Fruit fly (Drosophila melanogaster) whole organism, embryonic: Measurements from ENCODE around the gene Cpr65Av.

ENCODE experiments used
- Abd-B ChIP-seq: fragments of 200-800 bp; sonication (Bioruptor generic); optimal IDR thresholded peaks from 2 replicates; lab custom pipeline; 2018; ENCODE audit warnings: missing biosample characterization, mild to moderate bottlenecking, missing genetic modification characterization, moderate library complexity
- Awh ChIP-seq: fragments of 200-800 bp; sonication (Bioruptor generic); IDR thresholded peaks from 2 replicates; pipeline ENCODE4, ENCODE4 v1.3.6; 2022; ENCODE audit warnings: missing biosample characterization, missing genetic modification characterization
- CG10543 ChIP-seq: fragments of 200-800 bp; sonication (Bioruptor generic); optimal IDR thresholded peaks from 3 replicates; lab custom pipeline; 2017; ENCODE audit warnings: missing biosample characterization, mild to moderate bottlenecking, missing genetic modification characterization, moderate library complexity
- CG13287 ChIP-seq: fragments of 200-800 bp; sonication (Bioruptor generic); IDR thresholded peaks from 2 replicates; pipeline ENCODE4 v1.3.6; 2022; ENCODE audit warnings: missing biosample characterization, missing genetic modification characterization; ENCODE audit not compliant: partially characterized antibody
- CG15073 ChIP-seq: fragments of 200-800 bp; sonication (Bioruptor generic); optimal IDR thresholded peaks from 2 replicates; lab custom pipeline; 2016; ENCODE audit warnings: missing biosample characterization, missing genetic modification characterization
- CG17186 ChIP-seq: fragments of 200-800 bp; sonication (Bioruptor generic); optimal IDR thresholded peaks from 3 replicates; lab custom pipeline; 2017; ENCODE audit warnings: missing biosample characterization, missing genetic modification reagents, missing genetic modification characterization
- CG17359 ChIP-seq: fragments of 200-800 bp; sonication (Bioruptor generic); optimal IDR thresholded peaks from 3 replicates; lab custom pipeline; 2018; ENCODE audit warnings: missing biosample characterization, mild to moderate bottlenecking, missing genetic modification characterization, moderate library complexity
- CG18599 ChIP-seq: fragments of 200-800 bp; sonication (Bioruptor generic); optimal IDR thresholded peaks from 3 replicates; lab custom pipeline; 2017; ENCODE audit warnings: missing biosample characterization, missing genetic modification characterization, mild to moderate bottlenecking, moderate library complexity, missing genetic modification reagents
- CG2129 ChIP-seq: fragments of 200-800 bp; sonication (Bioruptor generic); IDR thresholded peaks from 2 replicates; pipeline ENCODE4 v1.3.6; 2022; ENCODE audit warnings: missing biosample characterization, missing genetic modification characterization; ENCODE audit not compliant: partially characterized antibody
- CG31388 ChIP-seq: fragments of 200-800 bp; sonication (Bioruptor generic); optimal IDR thresholded peaks from 2 replicates; lab custom pipeline; 2016; ENCODE audit warnings: missing biosample characterization, missing genetic modification characterization
- CG34224 ChIP-seq: fragments of 200-800 bp; sonication (Bioruptor generic); IDR thresholded peaks from 3 replicates; pipeline ENCODE4 v1.3.6; 2022; ENCODE audit warnings: missing biosample characterization, missing genetic modification characterization; ENCODE audit not compliant: partially characterized antibody
- CG4282 ChIP-seq: fragments of 200-800 bp; sonication (Bioruptor generic); optimal IDR thresholded peaks from 2 replicates; lab custom pipeline; 2016; ENCODE audit warnings: missing biosample characterization, missing genetic modification characterization
- CG4707 ChIP-seq: fragments of 200-800 bp; sonication (Bioruptor generic); optimal IDR thresholded peaks from 2 replicates; lab custom pipeline; 2018; ENCODE audit warnings: missing biosample characterization, mild to moderate bottlenecking, missing genetic modification characterization, moderate library complexity
- CG6272 ChIP-seq: fragments of 200-800 bp; sonication (Bioruptor generic); IDR thresholded peaks from 2 replicates; pipeline ENCODE4 v1.3.6; 2022; ENCODE audit warnings: missing biosample characterization, missing genetic modification characterization
- CG6689 ChIP-seq: fragments of 200-800 bp; sonication (Bioruptor generic); IDR thresholded peaks from 2 replicates; pipeline ENCODE4 v1.3.6; 2022; ENCODE audit warnings: missing biosample characterization, missing genetic modification characterization
- CG8089 ChIP-seq: fragments of 200-800 bp; sonication (Bioruptor generic); optimal IDR thresholded peaks from 3 replicates; lab custom pipeline; 2016; ENCODE audit warnings: missing biosample characterization, missing genetic modification characterization
- CG8281 ChIP-seq: fragments of 200-800 bp; sonication (Bioruptor generic); optimal IDR thresholded peaks from 2 replicates; lab custom pipeline; 2018; ENCODE audit warnings: missing biosample characterization, mild to moderate bottlenecking, missing genetic modification characterization, moderate library complexity
- CG9215 ChIP-seq: fragments of 200-800 bp; sonication (Bioruptor generic); IDR thresholded peaks from 2 replicates; pipeline ENCODE4 v1.3.6; 2022; ENCODE audit warnings: missing biosample characterization, missing genetic modification characterization
- CG9797 ChIP-seq: fragments of 200-800 bp; sonication (Bioruptor generic); optimal IDR thresholded peaks from 3 replicates; lab custom pipeline; 2018; ENCODE audit warnings: missing biosample characterization, mild to moderate bottlenecking, missing genetic modification characterization
- CG9817 ChIP-seq: fragments of 200-800 bp; sonication (Bioruptor generic); optimal IDR thresholded peaks from 2 replicates; lab custom pipeline; 2018; ENCODE audit warnings: missing biosample characterization, mild to moderate bottlenecking, missing genetic modification characterization, moderate library complexity
- Chrac-16 ChIP-seq: fragments of 200-800 bp; sonication (Bioruptor generic); optimal IDR thresholded peaks from 3 replicates; lab custom pipeline; 2016; ENCODE audit warnings: missing biosample characterization, missing genetic modification characterization
- Dfd ChIP-seq, 2 experiments: fragments of >200 bp; optimal IDR thresholded peaks; 2 replicates each; lab custom pipeline; 2017; ENCODE audit warnings: missing biosample characterization in 2 of 2, missing genetic modification characterization in 2 of 2
- Doc2 ChIP-seq: fragments of 200-800 bp; sonication (Bioruptor generic); IDR thresholded peaks from 2 replicates; pipeline ENCODE4 v1.3.6; 2022; ENCODE audit warnings: missing biosample characterization, missing genetic modification characterization
- Elba2 ChIP-seq: fragments of 200-800 bp; sonication (Bioruptor generic); optimal IDR thresholded peaks from 3 replicates; lab custom pipeline; 2016; ENCODE audit warnings: missing biosample characterization, missing genetic modification characterization
- HLH3B ChIP-seq: fragments of 200-800 bp; sonication (Bioruptor generic); IDR thresholded peaks from 2 replicates; pipeline ENCODE4 v1.3.6; 2022; ENCODE audit warnings: missing biosample characterization, missing genetic modification characterization
- Hmx ChIP-seq: fragments of 200-800 bp; sonication (Bioruptor generic); optimal IDR thresholded peaks from 2 replicates; lab custom pipeline; 2016; ENCODE audit warnings: missing biosample characterization, missing genetic modification characterization
- Lhr ChIP-seq: fragments of 200-800 bp; sonication (Bioruptor generic); optimal IDR thresholded peaks from 3 replicates; lab custom pipeline; 2017; ENCODE audit warnings: mild to moderate bottlenecking, missing biosample characterization, missing genetic modification reagents, missing genetic modification characterization
- Nf-YA ChIP-seq: fragments of 200-800 bp; sonication (Bioruptor generic); IDR thresholded peaks from 2 replicates; pipeline ENCODE4 v1.3.6; 2022; ENCODE audit warnings: missing biosample characterization, missing genetic modification characterization
- Rx ChIP-seq: fragments of 200-800 bp; sonication (Bioruptor generic); IDR thresholded peaks from 2 replicates; pipeline ENCODE4 v1.3.6; 2022; ENCODE audit warnings: missing biosample characterization, missing genetic modification characterization
- Six4 ChIP-seq: fragments of 200-800 bp; sonication (Bioruptor generic); optimal IDR thresholded peaks from 2 replicates; lab custom pipeline; 2016; ENCODE audit warnings: missing biosample characterization, missing genetic modification characterization
- ara ChIP-seq: fragments of 200-800 bp; sonication (Bioruptor generic); IDR thresholded peaks from 2 replicates; pipeline ENCODE4 v1.3.6; 2022; ENCODE audit warnings: missing biosample characterization, missing genetic modification characterization
- bbx ChIP-seq: fragments of 200-800 bp; sonication (Bioruptor generic); IDR thresholded peaks from 2 replicates; pipeline ENCODE4 v1.3.6; 2022; ENCODE audit warnings: missing biosample characterization, missing genetic modification characterization; ENCODE audit not compliant: partially characterized antibody
- bowl ChIP-seq: fragments of 200-800 bp; sonication (Bioruptor generic); IDR thresholded peaks from 2 replicates; pipeline ENCODE4 v1.3.6; 2022; ENCODE audit warnings: missing biosample characterization, missing genetic modification characterization
- ems ChIP-seq: fragments of 200-800 bp; sonication (Bioruptor generic); optimal IDR thresholded peaks from 3 replicates; lab custom pipeline; 2016; ENCODE audit warnings: missing biosample characterization, missing genetic modification characterization
- fu2 ChIP-seq: fragments of 200-800 bp; sonication (Bioruptor generic); optimal IDR thresholded peaks from 2 replicates; lab custom pipeline; 2016; ENCODE audit warnings: missing biosample characterization, missing genetic modification characterization
- gcm ChIP-seq: fragments of 200-800 bp; sonication (Bioruptor generic); optimal IDR thresholded peaks from 2 replicates; lab custom pipeline; 2019; ENCODE audit warnings: missing biosample characterization, mild to moderate bottlenecking, missing genetic modification characterization, moderate library complexity
- ind ChIP-seq: fragments of 200-800 bp; sonication (Bioruptor generic); optimal IDR thresholded peaks from 3 replicates; lab custom pipeline; 2016; ENCODE audit warnings: missing biosample characterization, missing genetic modification characterization
- kay ChIP-seq: fragments of 200-800 bp; sonication (Bioruptor generic); optimal IDR thresholded peaks from 2 replicates; lab custom pipeline; 2016; ENCODE audit warnings: missing biosample characterization, missing genetic modification characterization
- kni ChIP-seq: fragments of 200-800 bp; sonication (Bioruptor generic); optimal IDR thresholded peaks from 3 replicates; lab custom pipeline; 2017; ENCODE audit warnings: mild to moderate bottlenecking, missing biosample characterization, missing genetic modification reagents, missing genetic modification characterization
- knrl ChIP-seq: fragments of 200-800 bp; sonication (Bioruptor generic); IDR thresholded peaks from 3 replicates; pipeline ENCODE4 v1.3.6; 2022; ENCODE audit warnings: missing biosample characterization, missing genetic modification characterization; ENCODE audit not compliant: partially characterized antibody
- lbe ChIP-seq: fragments of 200-800 bp; sonication (Bioruptor generic); optimal IDR thresholded peaks from 2 replicates; lab custom pipeline; 2016; ENCODE audit warnings: missing biosample characterization, mild to moderate bottlenecking, missing genetic modification characterization
- mirr ChIP-seq: fragments of 200-800 bp; sonication (Bioruptor generic); optimal IDR thresholded peaks from 3 replicates; lab custom pipeline; 2018; ENCODE audit warnings: missing biosample characterization, mild to moderate bottlenecking, missing genetic modification characterization
- nerfin-1 ChIP-seq: fragments of 200-800 bp; sonication (Bioruptor generic); optimal IDR thresholded peaks from 3 replicates; lab custom pipeline; 2019; ENCODE audit warnings: missing biosample characterization, mild to moderate bottlenecking, missing genetic modification characterization, moderate library complexity
- oc ChIP-seq: fragments of 200-800 bp; sonication (Bioruptor generic); optimal IDR thresholded peaks from 2 replicates; lab custom pipeline; 2018; ENCODE audit warnings: missing biosample characterization, mild to moderate bottlenecking, missing genetic modification characterization, moderate library complexity
- org-1 ChIP-seq: fragments of 200-800 bp; sonication (Bioruptor generic); optimal IDR thresholded peaks from 2 replicates; lab custom pipeline; 2017; ENCODE audit warnings: missing biosample characterization, missing genetic modification characterization
- pfk ChIP-seq: fragments of 200-800 bp; sonication (Bioruptor generic); optimal IDR thresholded peaks from 2 replicates; lab custom pipeline; 2018; ENCODE audit warnings: missing biosample characterization, mild to moderate bottlenecking, missing genetic modification characterization, moderate library complexity
- phol ChIP-seq: fragments of 200-800 bp; sonication (Bioruptor generic); optimal IDR thresholded peaks from 3 replicates; lab custom pipeline; 2018; ENCODE audit warnings: missing biosample characterization, mild to moderate bottlenecking, missing genetic modification characterization, moderate library complexity
- tio ChIP-seq: fragments of 200-800 bp; sonication (Bioruptor generic); optimal IDR thresholded peaks from 2 replicates; lab custom pipeline; 2017; ENCODE audit warnings: missing biosample characterization, missing genetic modification characterization, inconsistent platforms

Gene Cpr65Av

dm6 chr3L:6124616-6125408 lies 15.0 kb downstream of the Cpr65Av start (continued):
- TF ChIP-seq CG31388 (GFP tag; lab: Kevin White, UChicago) = no peak
- peak; percentile 57 for TF ChIP-seq org-1 (GFP tag; lab: Kevin White, UChicago)
- TF ChIP-seq nerfin-1 = peak; percentile 72
- peak; percentile 29 for TF ChIP-seq CG9797 (GFP tag; lab: Kevin White, UChicago)
- TF ChIP-seq bowl = peak; percentile 61; the same call in 1 of the 2 replicates
- TF ChIP-seq CG15073 = no peak
- peak; percentile 83 for TF ChIP-seq CG4707
- TF ChIP-seq Elba2 (GFP tag; lab: Kevin White, UChicago) = peak; percentile 52
- TF ChIP-seq Rx (GFP tag; lab: Robert Waterston, UW) = peak; percentile 81
- TF ChIP-seq bbx = no peak
- TF ChIP-seq phol (tag; lab: Kevin White, UChicago) = peak; percentile 70
- TF ChIP-seq CG2129 (GFP tag; lab: Robert Waterston, UW) = no peak
- no peak for TF ChIP-seq CG34224 (GFP tag; lab: Robert Waterston, UW)
- TF ChIP-seq Six4 (GFP tag; lab: Kevin White, UChicago) = peak; percentile 46
- no peak for TF ChIP-seq Hmx (GFP tag; lab: Kevin White, UChicago)
- peak; percentile 5 for TF ChIP-seq Abd-B (GFP tag; lab: Kevin White, UChicago)
- peak; percentile 79 for TF ChIP-seq CG18599 (GFP tag; lab: Kevin White, UChicago)
- TF ChIP-seq CG13287 (GFP tag; lab: Robert Waterston, UW) = no peak; the same call in 1 of the 2 replicates
- TF ChIP-seq Awh (GFP tag; lab: Robert Waterston, UW) = peak; percentile 90
- TF ChIP-seq ems (GFP tag; lab: Kevin White, UChicago) = peak; percentile 65
- peak; percentile 84 for TF ChIP-seq mirr (GFP tag; lab: Kevin White, UChicago)
- peak; percentile 83 for TF ChIP-seq Nf-YA (GFP tag; lab: Robert Waterston, UW)
- TF ChIP-seq CG6272 (GFP tag; lab: Robert Waterston, UW) = peak; percentile 55
- TF ChIP-seq CG4282 (GFP tag; lab: Kevin White, UChicago) = no peak
- peak; percentile 68 for TF ChIP-seq Lhr
- TF ChIP-seq fu2 (GFP tag; lab: Kevin White, UChicago) = no peak
- TF ChIP-seq CG9817 (tag; lab: Kevin White, UChicago) = peak; percentile 70
- TF ChIP-seq oc = peak; percentile 12
- no peak for TF ChIP-seq Chrac-16
- peak; percentile 83 for TF ChIP-seq ara (GFP tag; lab: Robert Waterston, UW)
- peak; percentile 59 for TF ChIP-seq CG10543 (GFP tag; lab: Kevin White, UChicago)
- peak; percentile 49 for TF ChIP-seq CG17186 (GFP tag; lab: Kevin White, UChicago)
- TF ChIP-seq knrl (GFP tag; lab: Robert Waterston, UW) = peak; percentile 47; the same call in 1 of the 3 replicates
- peak; percentile 20 for TF ChIP-seq ind (GFP tag; lab: Kevin White, UChicago)
- peak; percentile 80 for TF ChIP-seq HLH3B (GFP tag; lab: Robert Waterston, UW)
- no peak for TF ChIP-seq Doc2 (GFP tag; lab: Robert Waterston, UW)
- TF ChIP-seq pfk = peak; percentile 60
- no peak for TF ChIP-seq kay (GFP tag; lab: Kevin White, UChicago)
- TF ChIP-seq CG9215 (GFP tag; lab: Robert Waterston, UW) = peak; percentile 28; the same call in 1 of the 2 replicates
- peak; percentile 66 for TF ChIP-seq CG6689
- TF ChIP-seq CG8281 (tag; lab: Kevin White, UChicago) = peak; percentile 40
- TF ChIP-seq gcm = peak; percentile 54
- TF ChIP-seq CG17359 (tag; lab: Kevin White, UChicago) = peak; percentile 77
- TF ChIP-seq Dfd (GFP tag; optimal IDR thresholded peaks at IDR 0.05; lab: Kevin White, UChicago) = peak in 1 of 2 experiments; percentile 83
- TF ChIP-seq tio (GFP tag; lab: Kevin White, UChicago) = peak; percentile 50
- TF ChIP-seq kni (GFP tag; lab: Kevin White, UChicago) = peak; percentile 83
- TF ChIP-seq CG8089 = peak; percentile 59
- TF ChIP-seq lbe (GFP tag; lab: Kevin White, UChicago) = no peak
